Worm (Caenorhabditis elegans): ENCODE results near the gene swd-2.2.
A peak's percentile ranks its signal among the peaks of the same experiment; 100 is the strongest.

swd-2.2 gene

ce11 chrIV:7754114-7754513 is 20.1 kb upstream of the swd-2.2 start:
- TF ChIP-seq elt-2 (tag; optimal IDR thresholded peaks at IDR 0.05) (no peak), mec-3 (tag; optimal IDR thresholded peaks at IDR 0.05; ENCODE audit: borderline replicate concordance) (peak; percentile 56), K02D7.2 (tag; optimal IDR thresholded peaks at IDR 0.05) (no peak)

- TF ChIP-seq C38D4.7 (GFP tag; optimal IDR thresholded peaks at IDR 0.05) (no peak), ceh-19 (GFP tag; optimal IDR thresholded peaks at IDR 0.05) (no peak), eyg-1 (tag; optimal IDR thresholded peaks at IDR 0.05) (no peak), ceh-45 (GFP tag; IDR thresholded peaks at IDR 0.05) (no peak), tbx-2 (tag; optimal IDR thresholded peaks at IDR 0.05) (no peak), F13H6.1 (tag; optimal IDR thresholded peaks at IDR 0.05) (no peak), dmd-4 (tag; optimal IDR thresholded peaks at IDR 0.05; ENCODE audit: borderline replicate concordance) (no peak), hlh-30 (tag; optimal IDR thresholded peaks at IDR 0.05; ENCODE audit: insufficient read depth) (no peak), hlh-15 (tag; optimal IDR thresholded peaks at IDR 0.05) (no peak), lin-11 (tag; optimal IDR thresholded peaks at IDR 0.05) (no peak), ceh-22 (tag; optimal IDR thresholded peaks at IDR 0.05) (no peak), pat-9 (tag; optimal IDR thresholded peaks at IDR 0.05) (no peak), sox-4 (tag; optimal IDR thresholded peaks at IDR 0.05) (no peak), nhr-232 (tag; optimal IDR thresholded peaks at IDR 0.05) (no peak), ceh-48 (tag; optimal IDR thresholded peaks at IDR 0.05) (no peak), ama-1 (optimal IDR thresholded peaks at IDR 0.05) (no peak), sdc-2 (tag; optimal IDR thresholded peaks at IDR 0.05) (no peak), pha-2 (tag; optimal IDR thresholded peaks at IDR 0.05) (no peak), ahr-1 (tag; optimal IDR thresholded peaks at IDR 0.05) (no peak), elt-2 (tag; optimal IDR thresholded peaks at IDR 0.05) (no peak)
Measured at ce11 chrIV:7757245-7757644, 17.0 kb upstream of the swd-2.2 start, which contains the start of gene C46A5.4. TSS of gene C46A5.4 (minus strand) at chrIV:7757345.

DNA sequence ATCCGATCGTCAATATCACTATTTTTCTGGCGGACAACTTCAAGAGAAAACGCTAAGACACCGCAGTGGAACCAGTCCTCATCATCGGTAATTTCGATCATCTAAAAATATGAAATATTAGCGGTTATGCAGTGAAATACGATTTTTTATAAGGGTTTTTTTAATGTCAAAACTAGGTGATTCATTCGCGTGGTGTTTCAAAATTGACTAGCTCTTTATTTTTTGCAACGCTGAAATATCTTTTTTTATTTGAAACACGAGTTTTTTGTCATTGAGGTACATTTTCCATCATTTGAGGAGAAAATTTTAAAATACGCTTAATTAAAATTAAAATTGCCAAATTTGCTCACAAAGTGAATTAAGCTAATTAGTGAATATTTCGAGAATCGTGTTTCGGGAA is 14.7 kb upstream of the swd-2.2 start, which contains the start of gene dsb-3:
dsb-3 (minus strand) TSS at position 101 of the 400 bp plus-strand sequence.
- TF ChIP-seq elt-2 (tag; optimal IDR thresholded peaks at IDR 0.05) (no peak), F13H6.1 (tag; optimal IDR thresholded peaks at IDR 0.05) (no peak), ceh-19 (GFP tag; optimal IDR thresholded peaks at IDR 0.05) (no peak), hlh-8 (tag; optimal IDR thresholded peaks at IDR 0.05) (no peak), sdc-2 (tag; optimal IDR thresholded peaks at IDR 0.05) (no peak), unc-55 (GFP tag; optimal IDR thresholded peaks at IDR 0.05) (no peak), dmd-4 (tag; optimal IDR thresholded peaks at IDR 0.05; ENCODE audit: borderline replicate concordance) (no peak), pat-9 (tag; optimal IDR thresholded peaks at IDR 0.05) (no peak), pag-3 (tag; optimal IDR thresholded peaks at IDR 0.05; ENCODE audit: borderline replicate concordance) (no peak), pha-4 (tag; optimal IDR thresholded peaks at IDR 0.05) (no peak), ets-4 (tag; optimal IDR thresholded peaks at IDR 0.05) (no peak), madf-2 (tag; optimal IDR thresholded peaks at IDR 0.05) (no peak), dve-1 (tag; optimal IDR thresholded peaks at IDR 0.05) (no peak), fkh-6 (tag; optimal IDR thresholded peaks at IDR 0.05) (no peak), ceh-9 (tag; optimal IDR thresholded peaks at IDR 0.05) (no peak), C38D4.7 (GFP tag; optimal IDR thresholded peaks at IDR 0.05) (no peak), fax-1 (tag; optimal IDR thresholded peaks at IDR 0.05) (no peak), ceh-18 (tag; optimal IDR thresholded peaks at IDR 0.05) (no peak), npax-4 (tag; optimal IDR thresholded peaks at IDR 0.05) (no peak)

DNA sequence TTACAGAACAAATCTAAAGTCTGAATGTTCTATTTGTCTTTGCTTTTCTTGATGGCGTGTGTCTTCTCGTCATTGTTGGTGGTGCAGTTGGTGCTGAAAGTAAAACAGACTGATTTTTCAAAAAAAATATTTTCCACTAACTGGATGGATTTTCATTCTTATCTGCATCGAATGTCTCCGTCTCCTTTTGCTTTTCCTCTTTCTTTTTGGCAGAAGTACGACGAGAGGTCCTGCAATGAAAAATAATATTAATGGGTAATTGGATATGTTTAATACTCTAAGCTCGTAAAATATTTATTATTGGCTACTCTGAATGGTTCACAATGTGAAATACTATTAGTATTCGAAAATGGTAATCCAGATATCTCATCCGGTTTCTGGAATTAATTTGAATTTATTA is 14.1 kb upstream of the swd-2.2 start, which contains the start of gene del-7:
del-7 (plus strand) TSS at position 301 of the 400 bp plus-strand sequence.
- TF ChIP-seq hlh-15 (tag; optimal IDR thresholded peaks at IDR 0.05) (no peak), T23F11.4 (GFP tag; optimal IDR thresholded peaks at IDR 0.05) (no peak), hlh-30 (tag; optimal IDR thresholded peaks at IDR 0.05; ENCODE audit: insufficient read depth) (no peak), nhr-232 (tag; optimal IDR thresholded peaks at IDR 0.05) (no peak), elt-4 (tag; optimal IDR thresholded peaks at IDR 0.05) (no peak), F13H6.1 (tag; optimal IDR thresholded peaks at IDR 0.05) (no peak), sox-2 (GFP tag; IDR thresholded peaks at IDR 0.05) (no peak), pax-1 (tag; optimal IDR thresholded peaks at IDR 0.05) (no peak), C38D4.7 (GFP tag; optimal IDR thresholded peaks at IDR 0.05) (no peak), ref-2 (tag; optimal IDR thresholded peaks at IDR 0.05) (no peak), ceh-45 (GFP tag; IDR thresholded peaks at IDR 0.05) (no peak), zip-5 (tag; optimal IDR thresholded peaks at IDR 0.05) (no peak), rnt-1 (tag; optimal IDR thresholded peaks at IDR 0.05) (no peak), hlh-6 (tag; optimal IDR thresholded peaks at IDR 0.05) (no peak), ceh-34 (tag; optimal IDR thresholded peaks at IDR 0.05) (no peak), nfya-1 (tag; optimal IDR thresholded peaks at IDR 0.05) (no peak), pat-9 (tag; optimal IDR thresholded peaks at IDR 0.05) (no peak), pros-1 (tag; optimal IDR thresholded peaks at IDR 0.05) (no peak), ceh-18 (tag; optimal IDR thresholded peaks at IDR 0.05) (no peak), hlh-8 (tag; optimal IDR thresholded peaks at IDR 0.05) (no peak)
